Worm (Caenorhabditis elegans) whole organism, L3 larva: ENCODE data around the gene fbxc-49.

Experiments used
- aly-2 ChIP-seq: fragments of 150-350 bp; optimal IDR thresholded peaks from 2 replicates; lab custom pipeline; 2014; ENCODE audit warnings: missing biosample characterization, missing genetic modification characterization
- egl-27 ChIP-seq: sonication (generic microtip); optimal IDR thresholded peaks from 4 replicates; lab custom pipeline; 2017; ENCODE audit warnings: missing biosample characterization, missing genetic modification reagents, missing genetic modification characterization
- fos-1 ChIP-seq: fragments of 150-350 bp; optimal IDR thresholded peaks from 2 replicates; lab custom pipeline; 2014; ENCODE audit warnings: missing biosample characterization, missing genetic modification characterization
- lin-39 ChIP-seq: fragments of 150-350 bp; optimal IDR thresholded peaks from 2 replicates; lab custom pipeline; 2018; ENCODE audit warnings: missing biosample characterization, missing genetic modification reagents, missing genetic modification characterization
- skn-1 ChIP-seq: fragments of 150-350 bp; optimal IDR thresholded peaks from 2 replicates; lab custom pipeline; 2014; ENCODE audit warnings: missing biosample characterization, missing genetic modification characterization
- snpc-4 ChIP-seq: fragments of 150-350 bp; optimal IDR thresholded peaks from 2 replicates; lab custom pipeline; 2014; ENCODE audit warnings: missing biosample characterization, missing genetic modification characterization
- unc-39 ChIP-seq: sonication (generic microtip); optimal IDR thresholded peaks from 4 replicates; lab custom pipeline; 2017; ENCODE audit warnings: missing biosample characterization, missing genetic modification characterization
- zag-1 ChIP-seq: fragments of 150-350 bp; optimal IDR thresholded peaks from 2 replicates; lab custom pipeline; 2014; ENCODE audit warnings: missing biosample characterization, missing genetic modification characterization

- TF ChIP-seq lin-39 (tag; lab: Kevin White, UChicago) (no peak), skn-1 (tag; lab: Kevin White, UChicago) (no peak), fos-1 (tag; lab: Kevin White, UChicago) (no peak), egl-27 (tag; lab: Kevin White, UChicago) (no peak), snpc-4 (tag; lab: Kevin White, UChicago) (no peak), unc-39 (no peak), zag-1 (tag; lab: Kevin White, UChicago) (no peak), aly-2 (tag; lab: Kevin White, UChicago) (no peak)
Observed at ce11 chrII:2064497-2064896, 19.4 kb upstream of the fbxc-49 start, which contains the start of gene fbxb-6.
